Worm (Caenorhabditis elegans): ENCODE results near the gene Y9C2UA.1.
A peak's percentile ranks its signal among the peaks of the same experiment; 100 is the strongest.

Y9C2UA.1 gene

DNA sequence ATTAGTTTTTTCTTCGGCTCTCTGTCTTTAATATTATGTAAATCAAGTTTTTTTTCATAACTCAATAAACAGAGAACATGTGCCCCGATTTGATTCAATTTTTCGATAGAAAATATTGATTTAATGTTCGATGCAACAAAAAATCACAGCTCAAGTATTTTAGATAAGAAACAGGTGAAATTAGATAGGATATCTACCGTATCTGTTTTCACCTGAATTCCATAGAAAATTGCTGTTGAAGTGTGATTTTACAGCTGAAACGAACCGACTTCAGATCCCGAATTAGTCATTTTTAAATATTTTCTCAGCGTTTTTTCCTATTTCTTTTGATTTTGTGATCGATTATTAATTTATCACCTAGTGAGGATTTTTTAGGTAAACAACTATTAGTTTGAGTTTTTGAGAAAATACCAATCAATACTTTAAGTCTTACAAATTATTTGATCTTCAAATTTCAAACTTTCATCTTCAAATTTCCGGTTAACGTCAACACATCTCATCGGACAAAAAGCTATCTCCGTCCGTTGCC is at the start of gene Y9C2UA.1:
Gene Y9C2UA.1, plus strand, starts transcription at position 479 of the 529 bp plus-strand sequence.
- TF ChIP-seq ztf-28 (GFP tag; IDR thresholded peaks at IDR 0.05) (no peak), somi-1 (GFP tag; optimal IDR thresholded peaks at IDR 0.05) (no peak), snpc-1.3 (tag; optimal IDR thresholded peaks at IDR 0.05; ENCODE audit: insufficient read depth) (no peak), rpc-1 (optimal IDR thresholded peaks at IDR 0.05) (no peak), rpc-1 (tag; optimal IDR thresholded peaks at IDR 0.05) (no peak), egrh-3 (GFP tag; IDR thresholded peaks at IDR 0.05) (no peak), nfya-2 (GFP tag; IDR thresholded peaks at IDR 0.05) (no peak), attf-3 (GFP tag; conservative IDR thresholded peaks at IDR 0.05) (no peak), unc-130 (GFP tag; optimal IDR thresholded peaks at IDR 0.05) (no peak), attf-5 (GFP tag; optimal IDR thresholded peaks at IDR 0.05) (no peak), him-1 (tag; optimal IDR thresholded peaks at IDR 0.05) (no peak), tlf-1 (GFP tag; optimal IDR thresholded peaks at IDR 0.05) (no peak), C06A6.2 (GFP tag; conservative IDR thresholded peaks at IDR 0.05) (no peak), ceh-40 (GFP tag; IDR thresholded peaks at IDR 0.05) (no peak), cebp-1 (GFP tag; IDR thresholded peaks at IDR 0.05) (no peak), cebp-1 (tag; optimal IDR thresholded peaks at IDR 0.05) (no peak), lin-54 (GFP tag; optimal IDR thresholded peaks at IDR 0.05) (no peak)

DNA sequence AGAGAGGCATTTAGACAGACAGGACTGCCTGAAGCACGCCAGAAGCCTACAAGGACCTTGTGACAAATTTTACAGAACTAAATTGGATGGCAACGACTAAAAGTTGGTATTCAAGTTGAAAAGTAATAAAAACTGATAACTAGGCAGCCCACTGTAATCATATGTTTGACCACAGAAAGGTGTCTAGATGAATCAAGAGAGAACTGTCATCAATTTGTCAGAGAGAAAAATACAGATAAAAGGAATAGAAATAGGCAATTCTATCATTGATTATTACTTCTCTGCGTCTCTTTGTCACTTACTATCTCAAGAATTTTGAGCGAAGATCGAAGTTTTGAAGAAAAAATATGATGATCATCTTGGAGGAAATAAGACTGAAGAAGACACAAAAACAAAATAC is 46.5 kb upstream of the Y9C2UA.1 start:
- no peak for TF ChIP-seq madf-8 (GFP tag; conservative IDR thresholded peaks at IDR 0.05)
- no peak for TF ChIP-seq B0035.1 (tag; optimal IDR thresholded peaks at IDR 0.05)
- TF ChIP-seq nhr-80 (tag; optimal IDR thresholded peaks at IDR 0.05) = peak; percentile 80
- TF ChIP-seq ZK185.1 (tag; optimal IDR thresholded peaks at IDR 0.05; ENCODE audit: poor library complexity, severe bottlenecking) = no peak
- no peak for TF ChIP-seq dpff-1 (tag; optimal IDR thresholded peaks at IDR 0.05)
- no peak for TF ChIP-seq F57C9.4 (tag; optimal IDR thresholded peaks at IDR 0.05)

DNA sequence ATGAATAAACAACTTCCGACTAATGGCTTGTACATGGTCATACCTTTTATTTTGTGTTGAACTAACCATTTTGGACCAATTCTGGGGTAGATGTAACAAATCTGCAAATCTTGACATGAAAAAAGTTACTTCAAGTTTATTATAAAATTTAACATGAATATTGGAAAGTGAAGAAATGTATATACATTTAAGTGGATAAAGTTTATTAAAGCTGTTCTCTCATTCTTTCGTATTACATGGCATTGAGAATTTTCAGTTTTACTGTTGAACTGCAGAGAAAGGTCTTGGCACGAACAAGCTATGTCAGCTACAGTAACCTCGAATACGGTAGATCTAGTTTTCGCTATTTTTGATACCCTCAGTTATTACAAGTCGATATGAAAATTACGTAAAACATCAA is 45.9 kb upstream of the Y9C2UA.1 start, which contains the start of gene C07H4.1:
Gene C07H4.1, minus strand, starts transcription at position 101 of the 400 bp plus-strand sequence.
- TF ChIP-seq Y56A3A.18 (GFP tag; IDR thresholded peaks at IDR 0.05) = no peak
- TF ChIP-seq ztf-3 (GFP tag; optimal IDR thresholded peaks at IDR 0.05) = no peak
- no peak for TF ChIP-seq rpc-1 (optimal IDR thresholded peaks at IDR 0.05)
- TF ChIP-seq rpc-1 (tag; optimal IDR thresholded peaks at IDR 0.05) = no peak
- no peak for TF ChIP-seq ceh-100 (GFP tag; IDR thresholded peaks at IDR 0.05)
- TF ChIP-seq hlh-26 (GFP tag; conservative IDR thresholded peaks at IDR 0.05) = no peak

DNA sequence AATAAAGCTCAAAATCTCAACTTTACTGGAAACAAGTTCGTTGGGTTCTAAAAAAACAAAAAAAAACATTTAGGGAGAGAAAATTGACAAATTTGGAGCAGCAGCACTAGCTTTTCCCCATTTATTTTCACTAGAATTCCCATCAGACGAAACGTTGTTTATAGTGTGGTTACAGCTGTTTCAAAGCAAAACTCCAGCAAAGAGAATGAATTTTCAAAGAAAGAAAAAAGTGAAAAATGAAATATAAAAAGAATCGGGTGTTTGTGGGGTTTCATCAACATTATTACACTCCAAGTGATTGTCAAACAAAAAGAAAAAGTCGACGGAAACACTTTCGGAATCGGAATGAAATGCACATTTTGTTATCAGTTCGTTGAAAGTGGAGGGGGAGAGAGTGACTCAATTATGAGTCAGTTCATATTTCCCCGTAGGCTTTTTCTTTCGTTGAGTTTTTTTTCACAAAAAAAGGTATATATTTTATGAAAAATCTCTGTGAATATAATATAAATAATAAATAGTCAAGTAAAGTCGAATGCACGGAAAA is 45.1 kb upstream of the Y9C2UA.1 start:
- TF ChIP-seq ztf-25 (GFP tag; IDR thresholded peaks at IDR 0.05) (no peak), rpc-1 (optimal IDR thresholded peaks at IDR 0.05) (no peak), rpc-1 (tag; optimal IDR thresholded peaks at IDR 0.05) (no peak), ztf-28 (GFP tag; IDR thresholded peaks at IDR 0.05) (no peak), F57A8.1 (GFP tag; optimal IDR thresholded peaks at IDR 0.05) (no peak), Y79H2A.3 (GFP tag; conservative IDR thresholded peaks at IDR 0.05) (no peak), zfh-2 (GFP tag; conservative IDR thresholded peaks at IDR 0.05) (no peak), snpc-1.3 (tag; optimal IDR thresholded peaks at IDR 0.05; ENCODE audit: insufficient read depth) (no peak), C06A6.2 (GFP tag; conservative IDR thresholded peaks at IDR 0.05) (no peak), ztf-18 (tag; optimal IDR thresholded peaks at IDR 0.05) (peak; percentile 0), nhr-120 (GFP tag; IDR thresholded peaks at IDR 0.05) (no peak), Y95B8A.8 (GFP tag; IDR thresholded peaks at IDR 0.05) (no peak), F57C9.4 (tag; optimal IDR thresholded peaks at IDR 0.05) (no peak), mel-28 (tag; optimal IDR thresholded peaks at IDR 0.05; ENCODE audit: borderline replicate concordance) (no peak), lag-1 (GFP tag; IDR thresholded peaks at IDR 0.05) (no peak), rec-8 (tag; optimal IDR thresholded peaks at IDR 0.05) (no peak), nhr-90 (tag; optimal IDR thresholded peaks at IDR 0.05) (no peak), F55B11.4 (tag; optimal IDR thresholded peaks at IDR 0.05; ENCODE audit: borderline replicate concordance, insufficient read depth) (no peak), nhr-80 (tag; optimal IDR thresholded peaks at IDR 0.05) (peak; percentile 80)
